Fruit fly (Drosophila melanogaster): Measurements from ENCODE around the gene CG42404.

dm6 chr3R:15243452-15243851 lies 6.4 kb upstream of the CG42404 start:
- TF ChIP-seq ttk (optimal IDR thresholded peaks at IDR 0.05) (no peak), Myc (optimal IDR thresholded peaks at IDR 0.05) (no peak), Sin3A (optimal IDR thresholded peaks at IDR 0.05) (no peak)
